Fruit fly (Drosophila melanogaster) whole organism, embryonic: Measurements from ENCODE around the gene CG15199.
A peak's percentile ranks its signal among the peaks of the same experiment; 100 is the strongest.

Experiments used
- Atf-2 ChIP-seq: fragments of 200-800 bp; sonication (Bioruptor generic); optimal IDR thresholded peaks from 2 replicates; lab custom pipeline; 2016; ENCODE audit warnings: missing biosample characterization, missing genetic modification characterization
- Awh ChIP-seq: fragments of 200-800 bp; sonication (Bioruptor generic); IDR thresholded peaks from 2 replicates; pipeline ENCODE4, ENCODE4 v1.3.6; 2022; ENCODE audit warnings: missing biosample characterization, missing genetic modification characterization
- CG1024 ChIP-seq: fragments of 200-800 bp; sonication (Bioruptor generic); IDR thresholded peaks from 2 replicates; pipeline ENCODE4 v1.3.6; 2022; ENCODE audit warnings: missing biosample characterization, missing genetic modification characterization
- CG10543 ChIP-seq: fragments of 200-800 bp; sonication (Bioruptor generic); optimal IDR thresholded peaks from 3 replicates; lab custom pipeline; 2017; ENCODE audit warnings: missing biosample characterization, mild to moderate bottlenecking, missing genetic modification characterization, moderate library complexity
- CG10979 ChIP-seq: fragments of 200-800 bp; sonication (Bioruptor generic); optimal IDR thresholded peaks from 2 replicates; lab custom pipeline; 2018; ENCODE audit warnings: missing biosample characterization, mild to moderate bottlenecking, missing genetic modification characterization, moderate library complexity
- CG11085 ChIP-seq: fragments of 200-800 bp; sonication (Bioruptor generic); IDR thresholded peaks from 2 replicates; pipeline ENCODE4 v1.3.6; 2022; ENCODE audit warnings: missing biosample characterization, missing genetic modification characterization
- CG11695 ChIP-seq: fragments of 200-800 bp; sonication (Bioruptor generic); IDR thresholded peaks from 3 replicates; pipeline ENCODE4 v1.3.6; 2022; ENCODE audit warnings: missing biosample characterization, missing genetic modification characterization
- CG12236 ChIP-seq: fragments of 200-800 bp; sonication (Bioruptor generic); optimal IDR thresholded peaks from 2 replicates; lab custom pipeline; 2016; ENCODE audit warnings: missing biosample characterization, missing genetic modification characterization
- CG13296 ChIP-seq: fragments of 200-800 bp; sonication (Bioruptor generic); optimal IDR thresholded peaks from 3 replicates; lab custom pipeline; 2018; ENCODE audit warnings: missing biosample characterization, mild to moderate bottlenecking, missing genetic modification characterization
- CG13424 ChIP-seq: fragments of 200-800 bp; sonication (Bioruptor generic); optimal IDR thresholded peaks from 2 replicates; lab custom pipeline; 2019; ENCODE audit warnings: missing biosample characterization, mild to moderate bottlenecking, missing genetic modification characterization, moderate library complexity
- CG1603 ChIP-seq: fragments of 200-800 bp; sonication (Bioruptor generic); optimal IDR thresholded peaks from 2 replicates; lab custom pipeline; 2019; ENCODE audit warnings: missing biosample characterization, mild to moderate bottlenecking, missing genetic modification characterization, moderate library complexity
- CG2712 ChIP-seq: fragments of 200-800 bp; optimal IDR thresholded peaks from 3 replicates; lab custom pipeline; 2019; ENCODE audit warnings: missing biosample characterization, mild to moderate bottlenecking, missing genetic modification characterization, moderate library complexity
- CG3065 ChIP-seq: fragments of 200-800 bp; sonication (Bioruptor generic); optimal IDR thresholded peaks from 2 replicates; lab custom pipeline; 2016; ENCODE audit warnings: missing biosample characterization, missing genetic modification characterization
- CG34224 ChIP-seq: fragments of 200-800 bp; sonication (Bioruptor generic); IDR thresholded peaks from 3 replicates; pipeline ENCODE4 v1.3.6; 2022; ENCODE audit warnings: missing biosample characterization, missing genetic modification characterization; ENCODE audit not compliant: partially characterized antibody
- CG4360 ChIP-seq: fragments of 200-800 bp; sonication (Bioruptor generic); IDR thresholded peaks from 2 replicates; pipeline ENCODE4 v1.3.6; 2022; ENCODE audit warnings: missing biosample characterization, missing genetic modification characterization
- CG6654 ChIP-seq: fragments of 200-800 bp; sonication (Bioruptor generic); optimal IDR thresholded peaks from 2 replicates; lab custom pipeline; 2017; ENCODE audit warnings: missing biosample characterization, mild to moderate bottlenecking, missing genetic modification characterization
- CG6689 ChIP-seq: fragments of 200-800 bp; sonication (Bioruptor generic); IDR thresholded peaks from 2 replicates; pipeline ENCODE4 v1.3.6; 2022; ENCODE audit warnings: missing biosample characterization, missing genetic modification characterization
- Deaf1 ChIP-seq: fragments of 200-800 bp; optimal IDR thresholded peaks from 3 replicates; lab custom pipeline; 2019; ENCODE audit warnings: missing biosample characterization, mild to moderate bottlenecking, missing genetic modification characterization, moderate library complexity
- Drgx ChIP-seq: fragments of 200-800 bp; sonication (Bioruptor generic); IDR thresholded peaks from 2 replicates; pipeline ENCODE4 v1.3.6; 2022; ENCODE audit warnings: missing biosample characterization, missing genetic modification characterization
- Fer1 ChIP-seq: fragments of 200-800 bp; sonication (Bioruptor generic); optimal IDR thresholded peaks from 2 replicates; lab custom pipeline; 2017; ENCODE audit warnings: missing biosample characterization, mild to moderate bottlenecking, missing genetic modification characterization
- HLH3B ChIP-seq: fragments of 200-800 bp; sonication (Bioruptor generic); IDR thresholded peaks from 2 replicates; pipeline ENCODE4 v1.3.6; 2022; ENCODE audit warnings: missing biosample characterization, missing genetic modification characterization
- Hsf ChIP-seq: fragments of 200-800 bp; sonication (Bioruptor generic); optimal IDR thresholded peaks from 3 replicates; lab custom pipeline; 2016; ENCODE audit warnings: missing biosample characterization, missing genetic modification characterization
- Med ChIP-seq: fragments of 200-800 bp; sonication (Bioruptor generic); peaks from one replicate; lab custom pipeline; 2016; ENCODE audit warnings: missing biosample characterization, missing genetic modification characterization, mild to moderate bottlenecking, inconsistent platforms, moderate library complexity
- Oli ChIP-seq: fragments of 200-800 bp; sonication (Bioruptor generic); optimal IDR thresholded peaks from 2 replicates; lab custom pipeline; 2018; ENCODE audit warnings: missing biosample characterization, mild to moderate bottlenecking, missing genetic modification characterization, moderate library complexity
- Ptx1 ChIP-seq: fragments of 200-800 bp; sonication (Bioruptor generic); IDR thresholded peaks from 2 replicates; pipeline ENCODE4 v1.3.6; 2022; ENCODE audit warnings: missing biosample characterization, missing genetic modification characterization
- Rfx ChIP-seq: fragments of 200-800 bp; sonication (Bioruptor generic); IDR thresholded peaks from 2 replicates; pipeline ENCODE4 v1.3.6; 2022; ENCODE audit warnings: missing biosample characterization, missing genetic modification characterization
- cad ChIP-seq: fragments of >200 bp; optimal IDR thresholded peaks from 2 replicates; lab custom pipeline; 2017; ENCODE audit warnings: missing biosample characterization, missing genetic modification characterization
- cas ChIP-seq: fragments of 200-800 bp; sonication (Bioruptor generic); IDR thresholded peaks from 2 replicates; pipeline ENCODE4 v1.3.6; 2022; ENCODE audit warnings: missing biosample characterization, missing genetic modification characterization
- danr ChIP-seq: fragments of 200-800 bp; sonication (Bioruptor generic); IDR thresholded peaks from 2 replicates; pipeline ENCODE4 v1.3.6; 2022; ENCODE audit warnings: missing biosample characterization, missing genetic modification characterization
- dysf ChIP-seq: fragments of 200-800 bp; sonication (Bioruptor generic); IDR thresholded peaks from 3 replicates; pipeline ENCODE4 v1.3.6; 2022; ENCODE audit warnings: missing biosample characterization, missing genetic modification characterization
- en ChIP-seq: fragments of 200-800 bp; sonication (Bioruptor generic); optimal IDR thresholded peaks from 2 replicates; lab custom pipeline; 2016; ENCODE audit warnings: missing biosample characterization, missing genetic modification characterization
- gcm ChIP-seq: fragments of 200-800 bp; sonication (Bioruptor generic); optimal IDR thresholded peaks from 2 replicates; lab custom pipeline; 2019; ENCODE audit warnings: missing biosample characterization, mild to moderate bottlenecking, missing genetic modification characterization, moderate library complexity
- hkb ChIP-seq, 2 experiments: fragments of 200-800 bp in 1 of 2; fragments of >200 bp in 1 of 2; sonication (Bioruptor generic) in 1 of 2; IDR thresholded peaks in 1 of 2; optimal IDR thresholded peaks in 1 of 2; 2 replicates each; pipeline versions ENCODE4 v1.3.6 to Lab custom; 2017 to 2022; ENCODE audit warnings: missing biosample characterization in 1 of 2, missing genetic modification characterization in 1 of 2
- lab ChIP-seq: fragments of 200-800 bp; sonication (Bioruptor generic); optimal IDR thresholded peaks from 3 replicates; lab custom pipeline; 2017; ENCODE audit warnings: missing biosample characterization, missing genetic modification characterization, mild to moderate bottlenecking, moderate library complexity, missing genetic modification reagents
- onecut ChIP-seq: fragments of 200-800 bp; sonication (Bioruptor generic); IDR thresholded peaks from 2 replicates; pipeline ENCODE4 v1.3.6; 2022; ENCODE audit warnings: missing biosample characterization, missing genetic modification characterization
- p53 ChIP-seq: fragments of 200-800 bp; sonication (Bioruptor generic); optimal IDR thresholded peaks from 2 replicates; lab custom pipeline; 2016; ENCODE audit warnings: missing biosample characterization, missing genetic modification characterization
- prd ChIP-seq, 3 experiments: fragments of >200 bp in 2 of 3; fragments of 200-800 bp in 1 of 3; sonication (Bioruptor generic) in 1 of 3; optimal IDR thresholded peaks in 2 of 3; IDR thresholded peaks in 1 of 3; 2 replicates in 2 of 3; 3 replicates in 1 of 3; pipeline versions ENCODE4 v1.3.6 to Lab custom; 2017 to 2022; ENCODE audit warnings: missing biosample characterization in 1 of 3, missing genetic modification characterization in 1 of 3
- pzg ChIP-seq: fragments of 200-800 bp; sonication (Bioruptor generic); optimal IDR thresholded peaks from 3 replicates; lab custom pipeline; 2018; ENCODE audit warnings: missing biosample characterization, mild to moderate bottlenecking, missing genetic modification characterization, moderate library complexity
- row ChIP-seq: fragments of 200-800 bp; sonication (Bioruptor generic); IDR thresholded peaks from 3 replicates; pipeline ENCODE4 v1.3.6; 2022; ENCODE audit warnings: missing biosample characterization, missing genetic modification characterization
- sens ChIP-seq: fragments of 200-800 bp; sonication (Bioruptor generic); peaks from one replicate; lab custom pipeline; 2016; ENCODE audit warnings: missing biosample characterization, missing genetic modification characterization
- sim ChIP-seq: fragments of 200-800 bp; sonication (Bioruptor generic); IDR thresholded peaks from 2 replicates; pipeline ENCODE4 v1.3.6; 2022; ENCODE audit warnings: missing biosample characterization, missing genetic modification characterization
- ssp ChIP-seq: fragments of 200-800 bp; sonication (Bioruptor generic); IDR thresholded peaks from 2 replicates; pipeline ENCODE4 v1.3.6; 2022; ENCODE audit warnings: missing biosample characterization, missing genetic modification characterization
- trh ChIP-seq: fragments of 200-800 bp; sonication (Bioruptor generic); optimal IDR thresholded peaks from 2 replicates; lab custom pipeline; 2016; ENCODE audit warnings: missing biosample characterization, missing genetic modification characterization
- zfh2 ChIP-seq: fragments of 200-800 bp; sonication (Bioruptor generic); optimal IDR thresholded peaks from 2 replicates; lab custom pipeline; 2016; ENCODE audit warnings: missing biosample characterization, missing genetic modification characterization

Gene CG15199

dm6 chrX:11168958-11169357 lies 27.3 kb upstream of the CG15199 start, which contains the start of gene Antdh:
TSS of gene Antdh (minus strand) at chrX:11169058.
- TF ChIP-seq CG12236 (GFP tag; lab: Kevin White, UChicago) (no peak), CG10979 (tag; lab: Kevin White, UChicago) (peak; percentile 0), Rfx (GFP tag; lab: Robert Waterston, UW) (peak; percentile 47), CG1603 (tag; lab: Kevin White, UChicago) (peak; percentile 21), CG6689 (peak; percentile 40; the same call in 1 of the 2 replicates), Hsf (GFP tag; lab: Kevin White, UChicago) (no peak), Med (GFP tag; lab: Kevin White, UChicago) (peak; percentile 33), prd (optimal IDR thresholded peaks at IDR 0.05; lab: Kevin White, UChicago) (no peak), prd (GFP tag; IDR thresholded peaks at IDR 0.05; lab: Robert Waterston, UW) (peak; percentile 32; the same call in 1 of the 3 replicates), sens (peak; percentile 60), cad (GFP tag; lab: Kevin White, UChicago) (no peak), dysf (0 out of 3 replicates have a peak, but pooled peaks have one; percentile 22), Drgx (GFP tag; lab: Robert Waterston, UW) (peak; percentile 21; the same call in 1 of the 2 replicates), Ptx1 (GFP tag; lab: Robert Waterston, UW) (peak; percentile 22; the same call in 1 of the 2 replicates)
- TF ChIP-seq, all 482 proteins: peak for 10

DNA sequence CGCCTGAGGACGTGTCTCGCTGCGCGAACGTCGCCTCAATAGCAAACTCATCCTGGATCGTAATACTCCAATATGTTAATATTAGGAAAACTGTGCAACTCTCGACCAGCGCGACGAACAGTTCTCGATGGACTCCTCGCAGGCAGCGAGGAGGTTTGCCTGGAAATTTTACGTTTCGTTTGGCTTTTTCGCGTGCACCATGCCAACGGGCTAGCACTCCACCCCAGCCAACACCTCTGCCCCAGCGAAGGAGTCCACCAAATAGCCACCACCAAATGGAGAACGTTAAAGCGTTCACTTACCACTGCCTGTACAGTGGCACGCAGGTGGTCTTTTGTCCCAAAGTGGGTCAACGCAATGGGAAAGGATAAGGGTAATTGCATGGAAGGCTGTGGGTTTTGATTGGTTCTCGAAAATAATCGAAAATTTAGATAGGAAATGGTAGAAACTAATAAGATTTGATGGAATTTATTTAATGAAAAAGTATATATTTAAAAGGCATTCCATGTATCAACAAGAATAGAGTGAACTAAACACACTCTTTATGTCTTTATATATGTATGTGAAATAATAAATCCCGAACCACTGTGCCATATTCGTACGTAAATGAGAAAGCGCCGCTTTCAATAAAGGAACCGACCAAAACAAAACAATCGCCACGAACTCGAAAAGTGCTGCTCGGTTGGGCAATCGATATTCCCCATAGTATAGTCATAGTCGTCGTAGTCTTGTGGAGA lies 18.2 kb upstream of the CG15199 start, which contains the start of gene CG32668:
Gene CG32668 (minus strand): TSS at position 51 of the 737 bp plus-strand sequence.
- TF ChIP-seq sens, result peak; percentile 63
- TF ChIP-seq CG2712, result no peak
- TF ChIP-seq row (GFP tag; lab: Robert Waterston, UW), result 0 out of 3 replicates have a peak, but pooled peaks have one; percentile 17
- TF ChIP-seq Med (GFP tag; lab: Kevin White, UChicago), result peak; percentile 46
- no peak for TF ChIP-seq cas (GFP tag; lab: Robert Waterston, UW)
- peak; percentile 23; the same call in 1 of the 2 replicates for TF ChIP-seq onecut (GFP tag; lab: Robert Waterston, UW)
- no peak for TF ChIP-seq CG11085 (GFP tag; lab: Robert Waterston, UW)
- peak; percentile 9 for TF ChIP-seq Deaf1
- TF ChIP-seq, all 482 proteins: peak for 5

DNA sequence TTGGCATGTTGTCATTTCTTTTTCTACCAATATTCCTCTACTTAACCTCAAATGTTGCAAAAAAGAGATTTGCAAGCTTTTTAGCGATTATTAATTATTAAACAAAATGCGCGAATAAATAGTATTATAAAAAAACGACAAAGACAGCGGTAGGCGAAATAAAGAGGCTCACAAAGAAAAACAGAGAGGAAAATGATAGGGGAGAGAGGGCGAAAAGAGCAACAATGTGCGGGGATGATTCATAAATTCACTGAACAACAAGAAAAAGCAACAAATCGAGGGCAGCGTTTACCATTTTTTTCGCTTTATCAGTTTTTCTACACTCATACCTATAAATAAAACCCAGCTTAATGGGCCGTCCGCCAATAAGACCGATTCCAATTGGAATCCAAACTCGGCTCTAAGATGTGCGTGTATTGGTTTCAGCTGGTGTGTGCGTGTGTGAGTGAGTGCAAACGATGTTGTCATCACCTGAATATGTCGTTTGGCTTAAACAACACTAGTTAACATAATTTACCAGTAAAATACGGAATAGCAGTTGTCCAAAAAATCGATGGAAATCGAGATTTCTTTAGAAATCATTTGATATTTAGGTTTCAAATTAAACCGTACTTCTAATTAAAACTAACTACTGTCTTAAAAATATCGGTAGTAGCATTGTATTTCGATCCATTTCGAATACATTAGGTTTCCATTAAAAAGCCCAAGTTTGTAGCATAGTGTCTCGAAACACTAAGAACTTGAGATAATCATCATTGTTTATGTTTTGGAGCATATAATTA lies 14.4 kb upstream of the CG15199 start:
- TF ChIP-seq CG13296 (no peak), en (GFP tag; lab: Kevin White, UChicago) (no peak), CG1024 (no peak), dysf (peak; percentile 31; the same call in 1 of the 3 replicates), hkb (optimal IDR thresholded peaks at IDR 0.05; lab: Kevin White, UChicago) (no peak), hkb (GFP tag; IDR thresholded peaks at IDR 0.05; lab: Robert Waterston, UW) (no peak), pzg (GFP tag; lab: Kevin White, UChicago) (no peak), CG6654 (GFP tag; lab: Kevin White, UChicago) (no peak), HLH3B (GFP tag; lab: Robert Waterston, UW) (no peak), CG13424 (peak; percentile 36), Oli (tag; lab: Kevin White, UChicago) (no peak), Atf-2 (GFP tag; lab: Kevin White, UChicago) (no peak), ssp (GFP tag; lab: Robert Waterston, UW) (no peak), CG4360 (GFP tag; lab: Robert Waterston, UW) (peak; percentile 20; the same call in 1 of the 2 replicates), lab (peak; percentile 41), danr (GFP tag; lab: Robert Waterston, UW) (no peak), trh (GFP tag; lab: Kevin White, UChicago) (no peak), sim (GFP tag; lab: Robert Waterston, UW) (no peak), p53 (no peak), CG11695 (GFP tag; lab: Robert Waterston, UW) (peak; percentile 56; the same call in 2 of the 3 replicates), gcm (GFP tag; lab: Kevin White, UChicago) (no peak), Awh (GFP tag; lab: Robert Waterston, UW) (no peak), CG10543 (GFP tag; lab: Kevin White, UChicago) (no peak), CG34224 (GFP tag; lab: Robert Waterston, UW) (no peak), CG3065 (GFP tag; lab: Kevin White, UChicago) (no peak), zfh2 (GFP tag; lab: Kevin White, UChicago) (no peak), Fer1 (GFP tag; lab: Kevin White, UChicago) (peak; percentile 7)
